Worm (Caenorhabditis elegans) whole organism, L2 larva: Measurements from ENCODE around the gene fln-1.

Source experiments
- C34F6.9 ChIP-seq: fragments of 150-350 bp; optimal IDR thresholded peaks from 2 replicates; lab custom pipeline; 2014; ENCODE audit warnings: missing biosample characterization, missing genetic modification characterization
- ama-1 ChIP-seq: fragments of 150-350 bp; optimal IDR thresholded peaks from 2 replicates; lab custom pipeline; 2018; ENCODE audit warnings: inconsistent platforms
- blmp-1 ChIP-seq: sonication (generic microtip); optimal IDR thresholded peaks from 2 replicates; lab custom pipeline; 2017; ENCODE audit warnings: missing genetic modification characterization, mild to moderate bottlenecking, missing compliant biosample characterization, antibody characterized with exemption, moderate library complexity; ENCODE audit not compliant: insufficient read depth
- ceh-82 ChIP-seq: fragments of 150-350 bp; optimal IDR thresholded peaks from 2 replicates; lab custom pipeline; 2014; ENCODE audit warnings: missing biosample characterization, missing genetic modification characterization
- elt-1 ChIP-seq: fragments of 150-350 bp; optimal IDR thresholded peaks from 2 replicates; lab custom pipeline; 2014; ENCODE audit warnings: missing biosample characterization, missing genetic modification characterization
- fos-1 ChIP-seq: fragments of 150-350 bp; optimal IDR thresholded peaks from 2 replicates; lab custom pipeline; 2014; ENCODE audit warnings: missing biosample characterization, missing genetic modification characterization
- lin-39 ChIP-seq: fragments of 150-350 bp; optimal IDR thresholded peaks from 2 replicates; lab custom pipeline; 2014; ENCODE audit warnings: missing biosample characterization, missing genetic modification reagents, missing genetic modification characterization
- mdl-1 ChIP-seq, 2 experiments: fragments of 150-350 bp in 1 of 2; sonication (generic microtip) in 1 of 2; optimal IDR thresholded peaks; 2 replicates each; lab custom pipeline; 2017; ENCODE audit warnings: missing biosample characterization in 2 of 2, missing genetic modification characterization in 2 of 2
- nhr-11 ChIP-seq: fragments of 150-350 bp; optimal IDR thresholded peaks from 2 replicates; lab custom pipeline; 2014; ENCODE audit warnings: missing biosample characterization, missing genetic modification characterization
- nhr-25 ChIP-seq: fragments of 150-350 bp; sonication (generic microtip); optimal IDR thresholded peaks from 3 replicates; lab custom pipeline; 2014; ENCODE audit warnings: missing biosample characterization, missing genetic modification characterization
- skn-1 ChIP-seq: sonication (generic microtip); optimal IDR thresholded peaks from 2 replicates; lab custom pipeline; 2017; ENCODE audit warnings: missing biosample characterization, missing genetic modification characterization
- snpc-4 ChIP-seq: fragments of 150-350 bp; optimal IDR thresholded peaks from 2 replicates; lab custom pipeline; 2014; ENCODE audit warnings: missing biosample characterization, missing genetic modification characterization
- unc-62 ChIP-seq: fragments of 150-350 bp; optimal IDR thresholded peaks from 2 replicates; lab custom pipeline; 2014; ENCODE audit warnings: missing biosample characterization, missing genetic modification reagents, missing genetic modification characterization
- ztf-4 ChIP-seq: fragments of 150-350 bp; optimal IDR thresholded peaks from 2 replicates; lab custom pipeline; 2014; ENCODE audit warnings: missing biosample characterization, missing genetic modification characterization

DNA sequence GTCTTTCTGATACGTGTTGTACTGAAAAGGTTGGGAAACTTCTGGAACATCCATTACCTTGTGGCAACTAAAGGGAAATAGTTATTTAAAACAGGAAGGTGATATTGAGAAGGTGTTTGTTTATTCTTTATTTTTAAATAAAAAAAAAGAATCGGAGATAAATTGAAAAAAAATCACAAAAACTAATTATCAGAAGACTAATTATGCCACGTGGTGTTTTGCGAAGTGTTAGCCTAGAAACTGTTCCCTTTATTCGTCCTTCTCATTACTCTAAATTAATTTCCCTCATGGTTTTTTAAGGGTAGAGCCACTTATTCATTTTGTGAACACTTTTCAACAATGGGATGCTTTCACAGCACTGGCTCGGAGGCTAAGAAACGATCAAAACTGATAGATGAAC lies 25.6 kb upstream of the fln-1 start, which contains the start of gene gpa-4:
- TF ChIP-seq unc-62 (GFP tag; lab: Kevin White, UChicago) (no peak), mdl-1 (tag; optimal IDR thresholded peaks at IDR 0.05; lab: Kevin White, UChicago) (no peak), fos-1 (tag; lab: Kevin White, UChicago) (no peak), nhr-11 (tag; lab: Kevin White, UChicago) (no peak), ztf-4 (no peak), lin-39 (tag; lab: Kevin White, UChicago) (no peak), blmp-1 (tag; lab: Kevin White, UChicago) (no peak), skn-1 (tag; lab: Kevin White, UChicago) (no peak), nhr-25 (tag; lab: Kevin White, UChicago) (no peak), snpc-4 (no peak), C34F6.9 (no peak), ceh-82 (tag; lab: Kevin White, UChicago) (no peak), elt-1 (tag; lab: Kevin White, UChicago) (no peak), ama-1 (lab: Kevin White, UChicago) (no peak)
